Fruit fly (Drosophila melanogaster) whole organism, embryonic: ENCODE results near the gene Lmpt.
A peak's percentile ranks its signal among the peaks of the same experiment; 100 is the strongest.

Source experiments
- CG11456 ChIP-seq: fragments of 200-800 bp; sonication (Bioruptor generic); IDR thresholded peaks from 3 replicates; pipeline ENCODE4 v1.3.6; 2022; ENCODE audit warnings: missing biosample characterization, missing genetic modification characterization
- CG11560 ChIP-seq: fragments of 200-800 bp; sonication (Bioruptor generic); IDR thresholded peaks from 3 replicates; pipeline ENCODE4 v1.3.6; 2022; ENCODE audit warnings: missing biosample characterization, missing genetic modification characterization
- CG12155 ChIP-seq: fragments of 200-800 bp; sonication (Bioruptor generic); optimal IDR thresholded peaks from 3 replicates; lab custom pipeline; 2016; ENCODE audit warnings: missing biosample characterization, missing genetic modification characterization
- CG13123 ChIP-seq: fragments of 200-800 bp; sonication (Bioruptor generic); optimal IDR thresholded peaks from 2 replicates; lab custom pipeline; 2016; ENCODE audit warnings: missing biosample characterization, missing genetic modification characterization
- CG13775 ChIP-seq: fragments of 200-800 bp; sonication (Bioruptor generic); optimal IDR thresholded peaks from 3 replicates; lab custom pipeline; 2017; ENCODE audit warnings: missing biosample characterization, mild to moderate bottlenecking, missing genetic modification characterization
- CG15479 ChIP-seq: fragments of 200-800 bp; sonication (Bioruptor generic); optimal IDR thresholded peaks from 3 replicates; lab custom pipeline; 2019; ENCODE audit warnings: missing biosample characterization, mild to moderate bottlenecking, missing genetic modification characterization, moderate library complexity
- CG15696 ChIP-seq: fragments of 200-800 bp; sonication (Bioruptor generic); optimal IDR thresholded peaks from 2 replicates; lab custom pipeline; 2019; ENCODE audit warnings: missing biosample characterization, mild to moderate bottlenecking, missing genetic modification characterization, moderate library complexity
- CG16813 ChIP-seq: fragments of 200-800 bp; sonication (Bioruptor generic); IDR thresholded peaks from 3 replicates; pipeline ENCODE4 v1.3.6; 2022; ENCODE audit warnings: missing biosample characterization, missing genetic modification characterization; ENCODE audit not compliant: partially characterized antibody
- CG17912 ChIP-seq: fragments of 200-800 bp; sonication (Bioruptor generic); optimal IDR thresholded peaks from 2 replicates; lab custom pipeline; 2018; ENCODE audit warnings: missing biosample characterization, mild to moderate bottlenecking, missing genetic modification characterization
- CG2202 ChIP-seq: fragments of 200-800 bp; sonication (Bioruptor generic); optimal IDR thresholded peaks from 2 replicates; lab custom pipeline; 2018; ENCODE audit warnings: missing biosample characterization, mild to moderate bottlenecking, missing genetic modification characterization
- CG3281 ChIP-seq: fragments of 200-800 bp; sonication (Bioruptor generic); optimal IDR thresholded peaks from 3 replicates; lab custom pipeline; 2017; ENCODE audit warnings: missing biosample characterization, mild to moderate bottlenecking, missing genetic modification characterization
- CG34224 ChIP-seq: fragments of 200-800 bp; sonication (Bioruptor generic); IDR thresholded peaks from 3 replicates; pipeline ENCODE4 v1.3.6; 2022; ENCODE audit warnings: missing biosample characterization, missing genetic modification characterization; ENCODE audit not compliant: partially characterized antibody
- CG4707 ChIP-seq: fragments of 200-800 bp; sonication (Bioruptor generic); optimal IDR thresholded peaks from 2 replicates; lab custom pipeline; 2018; ENCODE audit warnings: missing biosample characterization, mild to moderate bottlenecking, missing genetic modification characterization, moderate library complexity
- CG5180 ChIP-seq: fragments of 200-800 bp; sonication (Bioruptor generic); optimal IDR thresholded peaks from 3 replicates; lab custom pipeline; 2017; ENCODE audit warnings: missing biosample characterization, missing genetic modification characterization, mild to moderate bottlenecking, moderate library complexity, missing genetic modification reagents
- CG7357 ChIP-seq: fragments of 200-800 bp; sonication (Bioruptor generic); IDR thresholded peaks from 3 replicates; pipeline ENCODE4 v1.3.6; 2022; ENCODE audit warnings: missing biosample characterization, missing genetic modification characterization
- CG7839 ChIP-seq: fragments of 200-800 bp; sonication (Bioruptor generic); optimal IDR thresholded peaks from 3 replicates; lab custom pipeline; 2018; ENCODE audit warnings: missing biosample characterization, mild to moderate bottlenecking, missing genetic modification characterization, moderate library complexity
- CG9609 ChIP-seq: fragments of 200-800 bp; sonication (Bioruptor generic); optimal IDR thresholded peaks from 3 replicates; lab custom pipeline; 2016; ENCODE audit warnings: missing biosample characterization, missing genetic modification characterization
- D19B ChIP-seq: fragments of 200-800 bp; sonication (Bioruptor generic); optimal IDR thresholded peaks from 2 replicates; lab custom pipeline; 2017; ENCODE audit warnings: missing biosample characterization, mild to moderate bottlenecking, missing genetic modification characterization
- Deaf1 ChIP-seq: fragments of 200-800 bp; optimal IDR thresholded peaks from 3 replicates; lab custom pipeline; 2019; ENCODE audit warnings: missing biosample characterization, mild to moderate bottlenecking, missing genetic modification characterization, moderate library complexity
- Dek ChIP-seq: fragments of 200-800 bp; sonication (Bioruptor generic); optimal IDR thresholded peaks from 3 replicates; lab custom pipeline; 2019; ENCODE audit warnings: missing biosample characterization, mild to moderate bottlenecking, missing genetic modification characterization, moderate library complexity
- E2f1 ChIP-seq: fragments of 200-800 bp; sonication (Bioruptor generic); IDR thresholded peaks from 2 replicates; pipeline ENCODE4 v1.3.6; 2022; ENCODE audit warnings: missing biosample characterization, missing genetic modification characterization
- H2.0 ChIP-seq: fragments of 200-800 bp; sonication (Bioruptor generic); IDR thresholded peaks from 2 replicates; pipeline ENCODE4 v1.3.6; 2022; ENCODE audit warnings: missing biosample characterization, missing genetic modification characterization
- Lhr ChIP-seq: fragments of 200-800 bp; sonication (Bioruptor generic); optimal IDR thresholded peaks from 3 replicates; lab custom pipeline; 2017; ENCODE audit warnings: mild to moderate bottlenecking, missing biosample characterization, missing genetic modification reagents, missing genetic modification characterization
- Mad ChIP-seq: fragments of 200-800 bp; sonication (Bioruptor generic); optimal IDR thresholded peaks from 2 replicates; lab custom pipeline; 2016; ENCODE audit warnings: missing biosample characterization, missing genetic modification characterization
- NFAT ChIP-seq: fragments of 200-800 bp; sonication (Bioruptor generic); IDR thresholded peaks from 2 replicates; pipeline ENCODE4 v1.3.6; 2022; ENCODE audit warnings: missing biosample characterization, missing genetic modification characterization
- Nf-YB ChIP-seq: fragments of 200-800 bp; sonication (Bioruptor generic); optimal IDR thresholded peaks from 3 replicates; lab custom pipeline; 2019; ENCODE audit warnings: missing biosample characterization, mild to moderate bottlenecking, missing genetic modification characterization, moderate library complexity
- Pdp1 ChIP-seq, 2 experiments: fragments of 200-800 bp; sonication (Bioruptor generic); optimal IDR thresholded peaks; 3 replicates each; lab custom pipeline; 2016; ENCODE audit warnings: missing biosample characterization in 2 of 2, missing genetic modification characterization in 2 of 2, mild to moderate bottlenecking in 1 of 2, moderate library complexity in 1 of 2
- cato ChIP-seq: fragments of 200-800 bp; sonication (Bioruptor generic); optimal IDR thresholded peaks from 2 replicates; lab custom pipeline; 2016; ENCODE audit warnings: missing biosample characterization, missing genetic modification characterization, borderline replicate concordance
- chif ChIP-seq, 2 experiments: fragments of 200-800 bp; sonication (Bioruptor generic); optimal IDR thresholded peaks; 3 replicates each; lab custom pipeline; 2016; ENCODE audit warnings: missing biosample characterization in 2 of 2, missing genetic modification characterization in 2 of 2
- emc ChIP-seq: fragments of 200-800 bp; sonication (Bioruptor generic); optimal IDR thresholded peaks from 2 replicates; lab custom pipeline; 2016; ENCODE audit warnings: missing biosample characterization, missing genetic modification characterization
- esg ChIP-seq: fragments of 200-800 bp; sonication (Bioruptor generic); conservative IDR thresholded peaks from 2 replicates; pipeline ENCODE4 v1.3.6; 2022; ENCODE audit warnings: missing biosample characterization, missing genetic modification characterization
- gfzf ChIP-seq: fragments of 200-800 bp; sonication (Bioruptor generic); optimal IDR thresholded peaks from 2 replicates; lab custom pipeline; 2016; ENCODE audit warnings: missing biosample characterization, mild to moderate bottlenecking, missing genetic modification characterization, moderate library complexity
- gsb-n ChIP-seq: fragments of 200-800 bp; sonication (Bioruptor generic); optimal IDR thresholded peaks from 3 replicates; lab custom pipeline; 2018; ENCODE audit warnings: missing biosample characterization, mild to moderate bottlenecking, missing genetic modification characterization
- hth ChIP-seq: fragments of >200 bp; optimal IDR thresholded peaks from 2 replicates; lab custom pipeline; 2017; ENCODE audit warnings: inconsistent platforms
- jumu ChIP-seq: fragments of 200-800 bp; sonication (Bioruptor generic); optimal IDR thresholded peaks from 3 replicates; lab custom pipeline; 2016; ENCODE audit warnings: missing biosample characterization, missing genetic modification characterization
- knrl ChIP-seq: fragments of 200-800 bp; sonication (Bioruptor generic); IDR thresholded peaks from 3 replicates; pipeline ENCODE4 v1.3.6; 2022; ENCODE audit warnings: missing biosample characterization, missing genetic modification characterization; ENCODE audit not compliant: partially characterized antibody
- lab ChIP-seq: fragments of 200-800 bp; sonication (Bioruptor generic); optimal IDR thresholded peaks from 3 replicates; lab custom pipeline; 2017; ENCODE audit warnings: missing biosample characterization, missing genetic modification characterization, mild to moderate bottlenecking, moderate library complexity, missing genetic modification reagents
- nerfin-2 ChIP-seq: fragments of 200-800 bp; sonication (Bioruptor generic); IDR thresholded peaks from 2 replicates; pipeline ENCODE4 v1.3.6; 2022; ENCODE audit warnings: missing biosample characterization, missing genetic modification characterization; ENCODE audit not compliant: partially characterized antibody
- onecut ChIP-seq: fragments of 200-800 bp; sonication (Bioruptor generic); IDR thresholded peaks from 2 replicates; pipeline ENCODE4 v1.3.6; 2022; ENCODE audit warnings: missing biosample characterization, missing genetic modification characterization
- org-1 ChIP-seq: fragments of 200-800 bp; sonication (Bioruptor generic); optimal IDR thresholded peaks from 2 replicates; lab custom pipeline; 2017; ENCODE audit warnings: missing biosample characterization, missing genetic modification characterization
- peb ChIP-seq: fragments of 200-800 bp; sonication (Bioruptor generic); IDR thresholded peaks from 2 replicates; pipeline ENCODE4 v1.3.6; 2022; ENCODE audit warnings: missing biosample characterization, missing genetic modification characterization
- pzg ChIP-seq: fragments of 200-800 bp; sonication (Bioruptor generic); optimal IDR thresholded peaks from 3 replicates; lab custom pipeline; 2018; ENCODE audit warnings: missing biosample characterization, mild to moderate bottlenecking, missing genetic modification characterization, moderate library complexity
- row ChIP-seq: fragments of 200-800 bp; sonication (Bioruptor generic); IDR thresholded peaks from 3 replicates; pipeline ENCODE4 v1.3.6; 2022; ENCODE audit warnings: missing biosample characterization, missing genetic modification characterization
- sc ChIP-seq, 3 experiments: fragments of >200 bp in 2 of 3; fragments of 200-800 bp in 1 of 3; sonication (Bioruptor generic) in 1 of 3; optimal IDR thresholded peaks; 2 replicates in 2 of 3; 3 replicates in 1 of 3; lab custom pipeline; 2017; ENCODE audit warnings: mild to moderate bottlenecking in 1 of 3, missing biosample characterization in 1 of 3, missing genetic modification characterization in 1 of 3, missing genetic modification reagents in 1 of 3
- sens ChIP-seq: fragments of 200-800 bp; sonication (Bioruptor generic); peaks from one replicate; lab custom pipeline; 2016; ENCODE audit warnings: missing biosample characterization, missing genetic modification characterization
- sima ChIP-seq: fragments of 200-800 bp; sonication (Bioruptor generic); optimal IDR thresholded peaks from 2 replicates; lab custom pipeline; 2016; ENCODE audit warnings: missing biosample characterization, missing genetic modification characterization
- sob ChIP-seq: fragments of 200-800 bp; sonication (Bioruptor generic); IDR thresholded peaks from 2 replicates; pipeline ENCODE4 v1.3.6; 2022; ENCODE audit warnings: missing biosample characterization, missing genetic modification characterization
- unpg ChIP-seq: fragments of 200-800 bp; sonication (Bioruptor generic); optimal IDR thresholded peaks from 3 replicates; lab custom pipeline; 2018; ENCODE audit warnings: missing biosample characterization, mild to moderate bottlenecking, missing genetic modification characterization, moderate library complexity
- zf30C ChIP-seq: fragments of 200-800 bp; sonication (Bioruptor generic); optimal IDR thresholded peaks from 3 replicates; lab custom pipeline; 2018; ENCODE audit warnings: missing biosample characterization, mild to moderate bottlenecking, missing genetic modification characterization

The Lmpt gene

dm6 chr3L:16872487-16872955 lies 7.4 kb downstream of the Lmpt start (continued):
- TF ChIP-seq sc (optimal IDR thresholded peaks at IDR 0.05; lab: Kevin White, UChicago) (no peak), sc (GFP tag; optimal IDR thresholded peaks at IDR 0.05; lab: Kevin White, UChicago) (no peak), CG7839 (tag; lab: Kevin White, UChicago) (peak; percentile 80), CG9609 (GFP tag; lab: Kevin White, UChicago) (peak; percentile 39), cato (no peak), E2f1 (GFP tag; lab: Robert Waterston, UW) (0 out of 2 replicates have a peak, but pooled peaks have one; percentile 19), org-1 (GFP tag; lab: Kevin White, UChicago) (peak; percentile 84), emc (GFP tag; lab: Kevin White, UChicago) (no peak), CG7357 (GFP tag; lab: Robert Waterston, UW) (no peak), gsb-n (tag; lab: Kevin White, UChicago) (peak; percentile 59), CG11456 (0 out of 3 replicates have a peak, but pooled peaks have one; percentile 47), zf30C (GFP tag; lab: Kevin White, UChicago) (no peak), row (GFP tag; lab: Robert Waterston, UW) (peak; percentile 74), Lhr (GFP tag; lab: Kevin White, UChicago) (peak; percentile 7), H2.0 (GFP tag; lab: Robert Waterston, UW) (no peak), pzg (no peak), CG2202 (peak; percentile 49), Deaf1 (tag; lab: Kevin White, UChicago) (peak; percentile 48), CG3281 (GFP tag; lab: Kevin White, UChicago) (peak; percentile 85), CG4707 (GFP tag; lab: Kevin White, UChicago) (no peak), unpg (GFP tag; lab: Kevin White, UChicago) (peak; percentile 79), NFAT (GFP tag; lab: Robert Waterston, UW) (no peak), peb (GFP tag; lab: Robert Waterston, UW) (no peak), CG16813 (GFP tag; lab: Robert Waterston, UW) (no peak), CG15479 (no peak), hth (no peak), nerfin-2 (GFP tag; lab: Robert Waterston, UW) (no peak), esg (GFP tag; lab: Robert Waterston, UW) (peak; percentile 61), CG5180 (peak; percentile 84), Nf-YB (GFP tag; lab: Kevin White, UChicago) (peak; percentile 59), Mad (GFP tag; lab: Kevin White, UChicago) (peak; percentile 34), CG13123 (GFP tag; lab: Kevin White, UChicago) (no peak), lab (GFP tag; lab: Kevin White, UChicago) (peak; percentile 78), onecut (GFP tag; lab: Robert Waterston, UW) (no peak), sima (GFP tag; lab: Kevin White, UChicago) (no peak), chif (GFP tag; optimal IDR thresholded peaks at IDR 0.05; lab: Kevin White, UChicago) (peak; percentile 47 to 57), jumu (peak; percentile 10), knrl (GFP tag; lab: Robert Waterston, UW) (no peak), CG34224 (GFP tag; lab: Robert Waterston, UW) (no peak), Dek (tag; lab: Kevin White, UChicago) (peak; percentile 63), CG17912 (GFP tag; lab: Kevin White, UChicago) (no peak), CG15696 (tag; lab: Kevin White, UChicago) (no peak), gfzf (GFP tag; lab: Kevin White, UChicago) (no peak), Pdp1 (GFP tag; optimal IDR thresholded peaks at IDR 0.05; lab: Kevin White, UChicago) (peak; percentile 44 to 55), D19B (peak; percentile 1), CG11560 (0 out of 3 replicates have a peak, but pooled peaks have one; percentile 6), sens (GFP tag; lab: Kevin White, UChicago) (peak; percentile 87), CG12155 (GFP tag; lab: Kevin White, UChicago) (peak; percentile 46), sob (peak; percentile 39; the same call in 1 of the 2 replicates), CG13775 (GFP tag; lab: Kevin White, UChicago) (peak; percentile 57)
